Worm (Caenorhabditis elegans): Measurements from ENCODE around the gene C24B5.4.

The C24B5.4 gene

DNA sequence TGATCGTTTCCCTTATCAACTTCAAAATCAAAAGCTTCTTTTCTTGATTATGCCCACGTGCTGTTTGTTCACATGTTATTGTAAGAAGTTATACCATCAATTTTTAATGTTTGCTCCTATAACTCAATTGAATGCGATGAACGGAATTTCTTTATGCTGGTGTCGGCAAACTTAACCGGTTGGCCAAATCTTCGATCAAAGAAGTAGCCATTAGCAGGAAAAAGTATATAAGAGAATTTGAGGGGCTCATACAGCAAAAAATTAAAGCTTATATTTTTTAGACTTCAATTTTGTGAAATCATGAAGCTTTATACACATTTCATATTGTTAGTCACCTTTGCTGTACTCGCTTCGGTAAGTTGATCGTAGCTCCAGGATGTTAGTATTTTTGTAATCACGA is 23.3 kb downstream of the C24B5.4 start, which contains the start of gene pqn-16:
Gene pqn-16, plus strand, starts transcription at position 301 of the 400 bp plus-strand sequence.
- TF ChIP-seq nhr-23 (tag; optimal IDR thresholded peaks at IDR 0.05) (no peak), zag-1 (tag; optimal IDR thresholded peaks at IDR 0.05) (no peak), unc-62 (GFP tag; optimal IDR thresholded peaks at IDR 0.05) (no peak), ceh-16 (tag; optimal IDR thresholded peaks at IDR 0.05) (no peak), nhr-67 (tag; optimal IDR thresholded peaks at IDR 0.05) (no peak), ztf-4 (tag; optimal IDR thresholded peaks at IDR 0.05) (no peak), lin-15B (tag; optimal IDR thresholded peaks at IDR 0.05) (no peak), hmg-11 (tag; optimal IDR thresholded peaks at IDR 0.05) (no peak), nhr-77 (tag; optimal IDR thresholded peaks at IDR 0.05) (no peak), lsy-12 (tag; optimal IDR thresholded peaks at IDR 0.05) (no peak), daf-12 (tag; optimal IDR thresholded peaks at IDR 0.05) (no peak), skn-1 (tag; optimal IDR thresholded peaks at IDR 0.05) (no peak), elt-1 (tag; optimal IDR thresholded peaks at IDR 0.05) (no peak), nhr-25 (tag; optimal IDR thresholded peaks at IDR 0.05) (no peak), sea-2 (GFP tag; optimal IDR thresholded peaks at IDR 0.05) (no peak), jun-1 (tag; optimal IDR thresholded peaks at IDR 0.05) (no peak), ztf-11 (tag; optimal IDR thresholded peaks at IDR 0.05) (no peak)

DNA sequence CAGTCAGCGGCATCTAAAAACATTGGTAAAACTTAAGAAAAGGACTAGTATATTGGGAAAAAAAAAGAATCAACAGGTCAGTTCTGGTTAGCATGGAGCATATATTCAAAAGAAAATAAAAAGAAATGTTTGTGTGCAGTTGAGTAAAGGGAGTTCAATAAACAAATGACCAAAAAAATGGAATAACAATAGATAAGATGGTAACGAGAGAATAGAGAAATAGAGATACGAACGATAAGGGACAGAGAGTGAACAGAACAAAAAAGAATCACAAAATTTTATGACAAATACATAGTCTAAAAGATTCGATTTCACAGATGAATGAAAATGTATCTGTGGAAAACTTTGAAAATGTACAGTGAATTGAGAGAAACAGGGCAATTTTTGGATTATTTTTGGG is 24.1 kb downstream of the C24B5.4 start, which contains the start of gene gad-3:
Gene gad-3, minus strand, starts transcription at position 17 of the 400 bp plus-strand sequence.
- peak; percentile 63 for TF ChIP-seq elt-2 (tag; optimal IDR thresholded peaks at IDR 0.05)
- TF ChIP-seq ZK546.5 (tag; optimal IDR thresholded peaks at IDR 0.05) = no peak
- TF ChIP-seq pqm-1 (tag; optimal IDR thresholded peaks at IDR 0.05) = peak; percentile 52
- peak; percentile 52 for TF ChIP-seq pha-4 (tag; optimal IDR thresholded peaks at IDR 0.05)

DNA sequence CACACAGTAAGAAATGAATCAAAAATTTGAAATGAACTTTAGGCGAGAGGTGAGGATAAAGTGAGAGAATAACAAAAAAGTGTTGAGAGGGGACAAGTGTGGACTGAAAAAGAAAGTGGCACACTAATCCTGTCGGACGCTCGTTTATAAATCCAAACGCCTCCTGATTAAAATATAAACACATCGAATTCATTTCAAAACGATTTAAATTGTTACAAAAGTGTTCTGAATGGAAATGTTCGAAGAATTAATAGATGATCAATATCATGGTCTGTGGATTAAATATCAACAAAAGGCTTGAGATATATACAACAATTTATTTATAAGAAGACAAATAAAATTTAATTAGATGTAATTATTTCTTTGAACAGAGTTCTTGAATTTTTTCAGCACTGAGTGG is 29.0 kb downstream of the C24B5.4 start, which contains the start of gene B0222.11:
Gene B0222.11, minus strand, starts transcription at position 101 of the 400 bp plus-strand sequence.
- no peak for TF ChIP-seq nhr-76 (tag; optimal IDR thresholded peaks at IDR 0.05)
- TF ChIP-seq ama-1 (optimal IDR thresholded peaks at IDR 0.05) = no peak
- no peak for TF ChIP-seq ceh-9 (tag; optimal IDR thresholded peaks at IDR 0.05)
- TF ChIP-seq egl-5 (tag; optimal IDR thresholded peaks at IDR 0.05) = no peak
- no peak for TF ChIP-seq nfya-1 (tag; optimal IDR thresholded peaks at IDR 0.05; ENCODE audit: insufficient read depth)
- no peak for TF ChIP-seq nhr-67 (tag; optimal IDR thresholded peaks at IDR 0.05)
- TF ChIP-seq nhr-43 (tag; optimal IDR thresholded peaks at IDR 0.05; ENCODE audit: poor library complexity, severe bottlenecking) = no peak
- no peak for TF ChIP-seq snpc-4 (tag; optimal IDR thresholded peaks at IDR 0.05)
- no peak for TF ChIP-seq nhr-11 (tag; optimal IDR thresholded peaks at IDR 0.05)
- TF ChIP-seq ceh-28 (tag; optimal IDR thresholded peaks at IDR 0.05) = no peak
- no peak for TF ChIP-seq mml-1 (tag; optimal IDR thresholded peaks at IDR 0.05)
- no peak for TF ChIP-seq pqm-1 (tag; optimal IDR thresholded peaks at IDR 0.05)

DNA sequence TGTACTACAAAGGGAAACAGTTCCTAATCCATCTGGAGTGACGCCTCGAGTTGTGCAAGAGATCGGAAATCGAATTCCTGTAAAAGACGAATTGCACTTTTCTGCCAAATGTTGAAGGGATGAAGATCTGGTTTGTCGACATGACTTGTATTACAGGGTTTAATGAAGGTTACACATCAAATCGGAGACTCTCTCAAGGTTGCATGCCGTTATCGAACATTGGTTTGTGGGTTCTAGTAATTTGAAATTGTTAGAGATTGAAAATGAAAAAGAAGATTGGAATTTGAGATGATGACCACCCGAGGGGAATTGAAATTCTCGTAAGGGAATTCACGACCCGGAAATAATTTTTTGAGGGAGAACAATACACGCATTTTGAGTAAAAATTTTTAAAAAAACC is 30.8 kb downstream of the C24B5.4 start:
- TF ChIP-seq nhr-23 (tag; optimal IDR thresholded peaks at IDR 0.05) (peak; percentile 23), nhr-25 (tag; optimal IDR thresholded peaks at IDR 0.05) (peak; percentile 76), snpc-4 (tag; optimal IDR thresholded peaks at IDR 0.05) (no peak), elt-1 (tag; optimal IDR thresholded peaks at IDR 0.05) (peak; percentile 73), egl-5 (tag; optimal IDR thresholded peaks at IDR 0.05) (no peak), nhr-11 (tag; optimal IDR thresholded peaks at IDR 0.05) (no peak), zag-1 (tag; optimal IDR thresholded peaks at IDR 0.05) (no peak)

DNA sequence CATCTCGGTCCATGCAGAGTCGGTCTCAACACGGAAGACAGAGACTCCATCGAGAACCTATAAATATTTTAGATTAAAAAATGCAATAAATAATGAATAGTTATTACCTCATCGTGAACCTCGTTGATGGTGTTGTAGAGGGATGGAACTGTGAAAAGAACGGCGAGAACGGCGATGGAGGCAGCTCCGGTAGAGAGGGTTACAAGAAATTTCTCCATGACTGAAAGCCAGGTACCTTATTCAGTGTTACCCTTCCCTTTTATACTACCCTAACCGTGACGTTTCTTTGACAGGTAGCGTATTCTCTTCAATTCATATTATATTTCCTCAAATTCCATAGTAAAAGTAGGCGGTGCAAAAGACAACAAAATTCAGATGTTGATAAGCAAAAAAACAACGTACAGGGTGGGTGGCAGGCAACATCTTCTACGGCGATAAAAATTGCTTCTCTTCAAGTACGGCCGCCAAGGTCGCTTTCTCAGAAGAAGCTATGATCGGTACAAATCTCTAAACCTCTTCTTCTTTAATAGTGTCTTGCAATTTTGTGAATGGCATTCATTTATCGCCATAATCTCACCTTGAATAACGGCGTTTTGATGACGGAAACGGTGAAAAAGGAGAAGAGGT is 31.9 kb downstream of the C24B5.4 start, which contains the start of gene col-10:
Gene col-10, minus strand, starts transcription at position 235 of the 627 bp plus-strand sequence.
- TF ChIP-seq ama-1 (optimal IDR thresholded peaks at IDR 0.05) (peak; percentile 85), ztf-4 (tag; optimal IDR thresholded peaks at IDR 0.05) (no peak), elt-1 (tag; optimal IDR thresholded peaks at IDR 0.05) (peak; percentile 56), lin-15B (tag; optimal IDR thresholded peaks at IDR 0.05) (no peak), nhr-43 (tag; optimal IDR thresholded peaks at IDR 0.05; ENCODE audit: poor library complexity, severe bottlenecking) (peak; percentile 65), egl-27 (tag; optimal IDR thresholded peaks at IDR 0.05) (peak; percentile 15), nhr-25 (tag; optimal IDR thresholded peaks at IDR 0.05) (peak; percentile 86)
